Fruit fly (Drosophila melanogaster) whole organism: ENCODE measurements around the gene CG4229.

ENCODE experiments used
- CG8478 ChIP-seq: fragments of >200 bp; optimal IDR thresholded peaks from 2 replicates; lab custom pipeline; 2018; ENCODE audit warnings: inconsistent platforms
- Dll ChIP-seq: fragments of >200 bp; optimal IDR thresholded peaks from 2 replicates; lab custom pipeline; 2017

DNA sequence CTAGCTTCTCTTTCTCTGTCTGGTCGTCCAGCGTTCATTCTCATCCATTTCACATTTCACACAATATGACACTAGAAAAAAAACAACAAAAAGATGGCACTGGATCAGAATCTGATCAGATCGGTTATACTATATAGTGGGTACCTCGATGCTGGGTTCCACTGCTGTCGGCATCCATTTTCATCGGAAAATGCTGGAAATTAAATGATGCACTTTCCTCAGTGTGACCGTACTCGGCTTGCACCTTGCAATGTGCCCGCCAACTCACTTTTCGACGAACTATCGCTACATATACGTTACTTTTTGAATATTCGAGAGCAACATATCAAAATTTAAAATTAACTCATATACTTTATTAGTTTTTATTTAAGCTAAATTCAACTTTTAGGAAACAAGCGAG lies 34.2 kb downstream of the CG4229 start, which contains the start of gene tra:
- no peak for TF ChIP-seq Dll
- TF ChIP-seq CG8478, result no peak
